Worm (Caenorhabditis elegans): Measurements from ENCODE around the gene C18F10.2.

The C18F10.2 gene

ce11 chrIII:6298131-6298530 is 25.2 kb downstream of the C18F10.2 start, which contains the start of gene F47D12.3:
Gene F47D12.3 (plus strand): TSS chrIII:6298461.
- TF ChIP-seq pha-4 (tag; optimal IDR thresholded peaks at IDR 0.05) (no peak), hlh-15 (tag; optimal IDR thresholded peaks at IDR 0.05) (no peak), pqm-1 (tag; optimal IDR thresholded peaks at IDR 0.05) (no peak)

- no peak for TF ChIP-seq ceh-24 (tag; optimal IDR thresholded peaks at IDR 0.05)
- TF ChIP-seq pha-2 (tag; optimal IDR thresholded peaks at IDR 0.05) = no peak
- TF ChIP-seq ceh-45 (GFP tag; IDR thresholded peaks at IDR 0.05) = no peak
- no peak for TF ChIP-seq pax-1 (tag; optimal IDR thresholded peaks at IDR 0.05)
- no peak for TF ChIP-seq ceh-9 (tag; optimal IDR thresholded peaks at IDR 0.05)
- no peak for TF ChIP-seq mec-3 (tag; optimal IDR thresholded peaks at IDR 0.05; ENCODE audit: borderline replicate concordance)
- no peak for TF ChIP-seq fkh-10 (GFP tag; optimal IDR thresholded peaks at IDR 0.05)
- TF ChIP-seq ceh-31 (tag; optimal IDR thresholded peaks at IDR 0.05) = no peak
- TF ChIP-seq fkh-6 (tag; optimal IDR thresholded peaks at IDR 0.05) = no peak
- TF ChIP-seq sox-4 (tag; optimal IDR thresholded peaks at IDR 0.05) = no peak
- TF ChIP-seq unc-42 (tag; optimal IDR thresholded peaks at IDR 0.05) = no peak
- no peak for TF ChIP-seq fax-1 (tag; optimal IDR thresholded peaks at IDR 0.05)
- TF ChIP-seq ama-1 (optimal IDR thresholded peaks at IDR 0.05) = no peak
- TF ChIP-seq ttx-3 (tag; optimal IDR thresholded peaks at IDR 0.05) = no peak
Measured at ce11 chrIII:6300297-6300696, 27.3 kb downstream of the C18F10.2 start.

- TF ChIP-seq nfya-1 (tag; optimal IDR thresholded peaks at IDR 0.05) = peak; percentile 23
Measured at ce11 chrIII:6301685-6302084, 28.7 kb downstream of the C18F10.2 start.

- TF ChIP-seq nhr-11 (tag; optimal IDR thresholded peaks at IDR 0.05) = no peak
- peak; percentile 46 for TF ChIP-seq ceh-18 (tag; optimal IDR thresholded peaks at IDR 0.05)
- TF ChIP-seq ceh-31 (tag; optimal IDR thresholded peaks at IDR 0.05) = peak; percentile 58
- TF ChIP-seq elt-2 (tag; optimal IDR thresholded peaks at IDR 0.05) = peak; percentile 81
- peak; percentile 97 for TF ChIP-seq hlh-30 (tag; optimal IDR thresholded peaks at IDR 0.05; ENCODE audit: insufficient read depth)
- no peak for TF ChIP-seq sox-4 (tag; optimal IDR thresholded peaks at IDR 0.05)
- TF ChIP-seq unc-55 (GFP tag; optimal IDR thresholded peaks at IDR 0.05) = peak; percentile 11
- no peak for TF ChIP-seq pha-2 (tag; optimal IDR thresholded peaks at IDR 0.05)
- peak; percentile 25; the same call in 1 of the 2 replicates for TF ChIP-seq sox-2 (GFP tag; IDR thresholded peaks at IDR 0.05)
- TF ChIP-seq nfya-1 (tag; optimal IDR thresholded peaks at IDR 0.05) = peak; percentile 51
Measured at ce11 chrIII:6303114-6303647, 30.2 kb downstream of the C18F10.2 start, which contains the start of gene F47D12.9. Gene F47D12.9 (minus strand): TSS chrIII:6303380.

- no peak for TF ChIP-seq hlh-8 (tag; optimal IDR thresholded peaks at IDR 0.05)
- no peak for TF ChIP-seq rnt-1 (tag; optimal IDR thresholded peaks at IDR 0.05)
- TF ChIP-seq fkh-10 (GFP tag; optimal IDR thresholded peaks at IDR 0.05) = no peak
- TF ChIP-seq hlh-13 (GFP tag; optimal IDR thresholded peaks at IDR 0.05) = no peak
- TF ChIP-seq fax-1 (tag; optimal IDR thresholded peaks at IDR 0.05) = no peak
- no peak for TF ChIP-seq lin-11 (tag; optimal IDR thresholded peaks at IDR 0.05)
- TF ChIP-seq Y22D7AL.16 (tag; optimal IDR thresholded peaks at IDR 0.05) = no peak
- TF ChIP-seq pqm-1 (tag; optimal IDR thresholded peaks at IDR 0.05) = no peak
- no peak for TF ChIP-seq ceh-31 (tag; optimal IDR thresholded peaks at IDR 0.05)
- no peak for TF ChIP-seq ets-4 (tag; optimal IDR thresholded peaks at IDR 0.05)
- TF ChIP-seq unc-55 (GFP tag; optimal IDR thresholded peaks at IDR 0.05) = no peak
- no peak for TF ChIP-seq mec-3 (tag; optimal IDR thresholded peaks at IDR 0.05; ENCODE audit: borderline replicate concordance)
- no peak for TF ChIP-seq elt-2 (tag; optimal IDR thresholded peaks at IDR 0.05)
- no peak for TF ChIP-seq nhr-11 (tag; optimal IDR thresholded peaks at IDR 0.05)
- no peak for TF ChIP-seq C08G9.2 (tag; optimal IDR thresholded peaks at IDR 0.05)
- TF ChIP-seq sox-4 (tag; optimal IDR thresholded peaks at IDR 0.05) = no peak
- TF ChIP-seq dmd-4 (tag; optimal IDR thresholded peaks at IDR 0.05; ENCODE audit: borderline replicate concordance) = no peak
- no peak for TF ChIP-seq unc-42 (tag; optimal IDR thresholded peaks at IDR 0.05)
- TF ChIP-seq hlh-6 (tag; optimal IDR thresholded peaks at IDR 0.05) = no peak
- TF ChIP-seq che-1 (tag; optimal IDR thresholded peaks at IDR 0.05) = no peak
Measured at ce11 chrIII:6303787-6304186, 30.8 kb downstream of the C18F10.2 start.
